Fruit fly (Drosophila melanogaster) S2 (cell line): ENCODE measurements around the gene Patr-1.

Experiments used
- CG8478 ChIP-seq: fragments of >200 bp; optimal IDR thresholded peaks from 2 replicates; lab custom pipeline; 2018
- CTCF ChIP-seq, 2 experiments: fragments of >200 bp; optimal IDR thresholded peaks; 2 replicates each; lab custom pipeline; 2018

DNA sequence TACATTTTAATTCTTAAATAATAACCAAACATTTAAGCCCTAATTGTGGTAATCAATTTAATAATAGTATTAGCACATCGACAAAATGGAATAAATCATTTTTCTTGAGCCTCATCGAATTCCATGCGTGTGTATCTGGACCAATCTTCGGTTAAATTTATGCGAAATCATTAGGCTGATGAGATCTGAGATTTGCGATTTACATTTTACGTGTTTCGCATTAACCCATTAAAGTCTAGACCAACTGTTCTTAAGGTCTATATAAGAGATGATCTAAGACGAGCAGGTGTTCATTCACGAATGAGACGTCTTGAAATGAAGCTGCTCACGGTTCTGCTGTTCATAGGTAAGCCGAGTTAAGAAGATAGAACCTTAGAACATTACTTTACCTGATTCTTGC lies 11.9 kb upstream of the Patr-1 start, which contains the start of gene CG31268:
- TF ChIP-seq CG8478 = no peak
- no peak for TF ChIP-seq CTCF (optimal IDR thresholded peaks at IDR 0.05; lab: Kevin White, UChicago)
